Worm (Caenorhabditis elegans) whole organism, young adult: ENCODE measurements around the gene srlf-30.

Source experiments
- C06A6.2 ChIP-seq: fragments of 200-800 bp; sonication (Bioruptor generic); conservative IDR thresholded peaks from 2 replicates; pipeline ENCODE4 v1.3.6; 2022; ENCODE audit warnings: missing genetic modification characterization, missing compliant biosample characterization
- C17E4.6 ChIP-seq: fragments of 200-800 bp; sonication (Bioruptor generic); IDR thresholded peaks from 2 replicates; pipeline ENCODE4 v1.3.6; 2022; ENCODE audit warnings: missing genetic modification reagents, missing genetic modification characterization, missing compliant biosample characterization
- F39B2.1 ChIP-seq: fragments of 200-800 bp; sonication (Bioruptor generic); IDR thresholded peaks from 2 replicates; pipeline ENCODE4 v1.3.6; 2022; ENCODE audit warnings: missing genetic modification reagents, missing genetic modification characterization, missing compliant biosample characterization
- Y56A3A.18 ChIP-seq: fragments of 200-800 bp; sonication (Bioruptor generic); IDR thresholded peaks from 2 replicates; pipeline ENCODE4 v1.3.6; 2022; ENCODE audit warnings: missing genetic modification reagents, missing genetic modification characterization, missing compliant biosample characterization
- ama-1 ChIP-seq, 3 experiments: fragments of 150-350 bp in 1 of 3; sonication (generic microtip) in 2 of 3; optimal IDR thresholded peaks; 2 replicates each; lab custom pipeline; 2014 to 2018; ENCODE audit warnings: missing biosample characterization in 2 of 3, missing genetic modification characterization in 2 of 3, missing genetic modification reagents in 2 of 3
- ceh-40 ChIP-seq: fragments of 200-800 bp; sonication (Bioruptor generic); IDR thresholded peaks from 2 replicates; pipeline ENCODE4 v1.3.6; 2022; ENCODE audit warnings: missing genetic modification characterization, missing compliant biosample characterization
- dpff-1 ChIP-seq: sonication (generic microtip); optimal IDR thresholded peaks from 2 replicates; lab custom pipeline; 2017; ENCODE audit warnings: mild to moderate bottlenecking, missing genetic modification characterization, missing compliant biosample characterization
- lin-35 ChIP-seq, 3 experiments: fragments of 150-350 bp in 2 of 3; sonication (generic microtip) in 1 of 3; optimal IDR thresholded peaks; 2 replicates each; lab custom pipeline; 2014 to 2018; ENCODE audit warnings: missing biosample characterization in 3 of 3, missing genetic modification characterization in 3 of 3, missing genetic modification reagents in 3 of 3
- lsl-1 ChIP-seq: fragments of 200-800 bp; sonication (Bioruptor generic); optimal IDR thresholded peaks from 2 replicates; lab custom pipeline; 2018; ENCODE audit warnings: mild to moderate bottlenecking, missing genetic modification characterization, moderate library complexity, missing compliant biosample characterization
- nfya-1 ChIP-seq: sonication (generic microtip); optimal IDR thresholded peaks from 2 replicates; lab custom pipeline; 2017; ENCODE audit warnings: antibody characterized with exemption, missing compliant biosample characterization, missing genetic modification characterization, borderline replicate concordance; ENCODE audit not compliant: insufficient read depth
- unc-62 ChIP-seq: fragments of 150-350 bp; optimal IDR thresholded peaks from 2 replicates; lab custom pipeline; 2014; ENCODE audit warnings: missing biosample characterization, missing genetic modification reagents, missing genetic modification characterization
- zfh-2 ChIP-seq: fragments of 200-800 bp; sonication (Bioruptor generic); conservative IDR thresholded peaks from 2 replicates; pipeline ENCODE4 v1.3.6; 2022; ENCODE audit warnings: missing genetic modification reagents, missing genetic modification characterization, missing compliant biosample characterization

DNA sequence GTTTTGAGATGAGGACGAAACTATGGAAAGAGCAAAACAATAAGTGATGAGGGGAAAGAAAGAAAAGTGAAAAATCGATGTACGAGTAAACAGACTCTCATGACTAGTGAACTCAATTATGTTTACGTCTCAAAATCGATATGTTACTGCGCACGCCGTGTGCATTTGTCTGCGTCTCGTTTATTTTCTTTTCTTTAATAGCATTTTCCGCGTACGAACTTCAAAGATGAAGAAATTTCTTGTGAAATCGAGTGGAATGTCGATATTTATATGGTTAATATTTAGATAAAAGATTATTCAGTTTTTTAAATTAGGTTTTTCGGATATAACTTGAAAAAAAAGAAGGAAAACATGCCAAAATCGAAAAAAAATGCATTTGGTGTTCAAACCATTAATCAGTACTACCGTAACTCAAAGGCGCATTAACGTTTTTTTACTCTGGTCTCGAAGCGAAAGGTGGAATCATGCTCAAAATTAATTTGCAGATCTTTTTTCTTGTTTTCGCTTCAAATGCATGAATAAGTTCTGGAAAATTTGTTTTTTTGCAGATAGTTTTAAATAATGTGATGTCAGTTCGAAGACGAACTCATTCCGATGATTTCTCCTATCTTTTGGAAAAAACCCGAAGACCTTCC lies 36.8 kb downstream of the srlf-30 start, which contains the start of gene fic-1:
- TF ChIP-seq lin-35 (GFP tag; optimal IDR thresholded peaks at IDR 0.05; lab: Kevin White, UChicago) (peak in 1 of 3 experiments; percentile 64), ama-1 (optimal IDR thresholded peaks at IDR 0.05; lab: Kevin White, UChicago) (no peak), ama-1 (GFP tag; optimal IDR thresholded peaks at IDR 0.05; lab: Kevin White, UChicago) (no peak), lsl-1 (GFP tag; lab: Kevin White, UChicago) (peak; percentile 86), nfya-1 (tag; lab: Kevin White, UChicago) (no peak), dpff-1 (tag; lab: Kevin White, UChicago) (no peak), C17E4.6 (GFP tag; lab: Robert Waterston, UW) (no peak), zfh-2 (no peak), C06A6.2 (GFP tag; lab: Robert Waterston, UW) (no peak), F39B2.1 (GFP tag; lab: Robert Waterston, UW) (no peak), Y56A3A.18 (GFP tag; lab: Robert Waterston, UW) (no peak), ceh-40 (GFP tag; lab: Robert Waterston, UW) (no peak), unc-62 (GFP tag; lab: Kevin White, UChicago) (peak; percentile 48)
